Fruit fly (Drosophila melanogaster) whole organism, pupa: ENCODE data around the gene Sas-6.

ENCODE experiments used
- CG34367 ChIP-seq: fragments of 200-800 bp; sonication (Bioruptor generic); optimal IDR thresholded peaks from 2 replicates; lab custom pipeline; 2018; ENCODE audit warnings: missing biosample characterization, mild to moderate bottlenecking, missing genetic modification characterization
- CG8159 ChIP-seq: fragments of 200-800 bp; sonication (Bioruptor generic); optimal IDR thresholded peaks from 3 replicates; lab custom pipeline; 2018; ENCODE audit warnings: missing biosample characterization, mild to moderate bottlenecking, missing genetic modification characterization, moderate library complexity
- Pif1A ChIP-seq: fragments of 200-800 bp; sonication (Bioruptor generic); optimal IDR thresholded peaks from 3 replicates; lab custom pipeline; 2016; ENCODE audit warnings: missing biosample characterization, missing genetic modification characterization

DNA sequence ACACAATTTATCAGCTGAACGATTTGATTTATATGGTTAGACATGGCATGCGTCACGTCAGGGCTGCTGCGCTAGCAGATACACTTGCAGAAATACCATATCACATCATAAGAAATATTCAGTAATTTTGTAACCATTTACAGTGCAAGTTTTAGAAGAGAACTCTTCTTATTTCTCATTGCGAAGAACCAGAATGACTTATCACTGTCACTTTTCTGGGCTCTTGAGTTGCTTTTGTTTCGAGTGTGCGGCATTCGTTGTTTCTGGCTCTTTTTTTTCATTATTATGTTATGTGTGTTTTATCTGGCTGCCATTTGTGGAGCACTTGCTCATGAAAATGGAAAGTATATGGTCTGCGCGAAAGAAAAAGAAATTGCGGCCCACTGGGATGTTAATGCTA, 13.1 kb upstream of the Sas-6 start:
- TF ChIP-seq Pif1A (GFP tag; lab: Kevin White, UChicago) (no peak), CG34367 (tag; lab: Kevin White, UChicago) (no peak), CG8159 (tag; lab: Kevin White, UChicago) (no peak)
